Fruit fly (Drosophila melanogaster) whole organism, embryonic: ENCODE data around the gene CG10470.
A peak's percentile ranks its signal among the peaks of the same experiment; 100 is the strongest.

Experiments
- Antp ChIP-seq: fragments of 200-800 bp; sonication (Bioruptor generic); optimal IDR thresholded peaks from 3 replicates; lab custom pipeline; 2016; ENCODE audit warnings: missing biosample characterization, missing genetic modification characterization
- Bgb ChIP-seq: fragments of 200-800 bp; sonication (Bioruptor generic); IDR thresholded peaks from 2 replicates; pipeline ENCODE4 v1.3.6; 2022; ENCODE audit warnings: missing biosample characterization, missing genetic modification characterization; ENCODE audit not compliant: partially characterized antibody
- CG10274 ChIP-seq: fragments of 200-800 bp; sonication (Bioruptor generic); optimal IDR thresholded peaks from 3 replicates; lab custom pipeline; 2017; ENCODE audit warnings: missing biosample characterization, mild to moderate bottlenecking, missing genetic modification characterization
- CG11093 ChIP-seq: fragments of 200-800 bp; sonication (Bioruptor generic); IDR thresholded peaks from 3 replicates; pipeline ENCODE4 v1.3.6; 2022; ENCODE audit warnings: missing biosample characterization, missing genetic modification characterization
- CG11247 ChIP-seq: fragments of 200-800 bp; sonication (Bioruptor generic); IDR thresholded peaks from 2 replicates; pipeline ENCODE4 v1.3.6; 2022; ENCODE audit warnings: missing biosample characterization, missing genetic modification characterization
- CG11723 ChIP-seq: fragments of 200-800 bp; sonication (Bioruptor generic); optimal IDR thresholded peaks from 2 replicates; lab custom pipeline; 2017; ENCODE audit warnings: missing biosample characterization, mild to moderate bottlenecking, missing genetic modification characterization
- CG16863 ChIP-seq: fragments of 200-800 bp; sonication (Bioruptor generic); optimal IDR thresholded peaks from 3 replicates; lab custom pipeline; 2016; ENCODE audit warnings: missing biosample characterization, missing genetic modification characterization
- CG17186 ChIP-seq: fragments of 200-800 bp; sonication (Bioruptor generic); optimal IDR thresholded peaks from 3 replicates; lab custom pipeline; 2017; ENCODE audit warnings: missing biosample characterization, missing genetic modification reagents, missing genetic modification characterization
- CG17385 ChIP-seq: fragments of 200-800 bp; sonication (Bioruptor generic); optimal IDR thresholded peaks from 3 replicates; lab custom pipeline; 2018; ENCODE audit warnings: missing biosample characterization, mild to moderate bottlenecking, missing genetic modification characterization
- CG2199 ChIP-seq: fragments of 200-800 bp; sonication (Bioruptor generic); IDR thresholded peaks from 3 replicates; pipeline ENCODE4 v1.3.6; 2022; ENCODE audit warnings: missing biosample characterization, missing genetic modification characterization
- CG2202 ChIP-seq: fragments of 200-800 bp; sonication (Bioruptor generic); optimal IDR thresholded peaks from 2 replicates; lab custom pipeline; 2018; ENCODE audit warnings: missing biosample characterization, mild to moderate bottlenecking, missing genetic modification characterization
- CG30020 ChIP-seq: fragments of 200-800 bp; optimal IDR thresholded peaks from 2 replicates; lab custom pipeline; 2019; ENCODE audit warnings: missing biosample characterization, mild to moderate bottlenecking, missing genetic modification characterization, moderate library complexity
- CG32532 ChIP-seq: fragments of 200-800 bp; sonication (Bioruptor generic); IDR thresholded peaks from 2 replicates; pipeline ENCODE4 v1.3.6; 2022; ENCODE audit warnings: missing biosample characterization, missing genetic modification characterization
- CG3726 ChIP-seq: fragments of 200-800 bp; sonication (Bioruptor generic); IDR thresholded peaks from 3 replicates; pipeline ENCODE4, ENCODE4 v1.3.6; 2022; ENCODE audit warnings: missing biosample characterization, missing genetic modification characterization
- CG4730 ChIP-seq: fragments of 200-800 bp; sonication (Bioruptor generic); IDR thresholded peaks from 2 replicates; pipeline ENCODE4 v1.3.6; 2022; ENCODE audit warnings: missing biosample characterization, missing genetic modification characterization
- CG6175 ChIP-seq: fragments of 200-800 bp; sonication (Bioruptor generic); IDR thresholded peaks from 3 replicates; pipeline ENCODE4 v1.3.6; 2022; ENCODE audit warnings: missing biosample characterization, missing genetic modification characterization
- CG6683 ChIP-seq: fragments of 200-800 bp; sonication (Bioruptor generic); optimal IDR thresholded peaks from 2 replicates; lab custom pipeline; 2017; ENCODE audit warnings: missing biosample characterization, mild to moderate bottlenecking, missing genetic modification characterization, missing genetic modification reagents
- D ChIP-seq, 2 experiments: fragments of 200-800 bp in 1 of 2; fragments of >200 bp in 1 of 2; sonication (Bioruptor generic) in 1 of 2; optimal IDR thresholded peaks; 2 replicates in 1 of 2; 3 replicates in 1 of 2; lab custom pipeline; 2017; ENCODE audit warnings: mild to moderate bottlenecking in 1 of 2, missing biosample characterization in 1 of 2, missing genetic modification characterization in 1 of 2, missing genetic modification reagents in 1 of 2
- Doc2 ChIP-seq: fragments of 200-800 bp; sonication (Bioruptor generic); IDR thresholded peaks from 2 replicates; pipeline ENCODE4 v1.3.6; 2022; ENCODE audit warnings: missing biosample characterization, missing genetic modification characterization
- ERR ChIP-seq: fragments of 200-800 bp; sonication (Bioruptor generic); optimal IDR thresholded peaks from 2 replicates; lab custom pipeline; 2016; ENCODE audit warnings: missing biosample characterization, missing genetic modification characterization
- HmgD ChIP-seq: fragments of 200-800 bp; sonication (Bioruptor generic); optimal IDR thresholded peaks from 3 replicates; lab custom pipeline; 2016; ENCODE audit warnings: missing biosample characterization, missing genetic modification characterization
- Kr ChIP-seq: fragments of 200-800 bp; sonication (Bioruptor generic); optimal IDR thresholded peaks from 2 replicates; lab custom pipeline; 2017; ENCODE audit warnings: missing biosample characterization, mild to moderate bottlenecking, missing genetic modification characterization
- MBD-R2 ChIP-seq: fragments of 200-800 bp; sonication (Bioruptor generic); IDR thresholded peaks from 2 replicates; pipeline ENCODE4 v1.3.6; 2022; ENCODE audit warnings: missing biosample characterization, missing genetic modification characterization
- Mad ChIP-seq: fragments of 200-800 bp; sonication (Bioruptor generic); optimal IDR thresholded peaks from 2 replicates; lab custom pipeline; 2016; ENCODE audit warnings: missing biosample characterization, missing genetic modification characterization
- Med ChIP-seq: fragments of 200-800 bp; sonication (Bioruptor generic); peaks from one replicate; lab custom pipeline; 2016; ENCODE audit warnings: missing biosample characterization, missing genetic modification characterization, mild to moderate bottlenecking, inconsistent platforms, moderate library complexity
- Sin3A ChIP-seq: fragments of >200 bp; optimal IDR thresholded peaks from 2 replicates; lab custom pipeline; 2018
- Sox100B ChIP-seq: fragments of 200-800 bp; sonication (Bioruptor generic); optimal IDR thresholded peaks from 3 replicates; lab custom pipeline; 2018; ENCODE audit warnings: missing biosample characterization, mild to moderate bottlenecking, missing genetic modification characterization
- Spps ChIP-seq: fragments of 200-800 bp; sonication (Bioruptor generic); optimal IDR thresholded peaks from 2 replicates; lab custom pipeline; 2018; ENCODE audit warnings: missing biosample characterization, mild to moderate bottlenecking, missing genetic modification characterization
- TFAM ChIP-seq: fragments of 200-800 bp; sonication (Bioruptor generic); optimal IDR thresholded peaks from 2 replicates; lab custom pipeline; 2017; ENCODE audit warnings: missing biosample characterization, missing genetic modification characterization, inconsistent platforms
- ara ChIP-seq: fragments of 200-800 bp; sonication (Bioruptor generic); IDR thresholded peaks from 2 replicates; pipeline ENCODE4 v1.3.6; 2022; ENCODE audit warnings: missing biosample characterization, missing genetic modification characterization
- ase ChIP-seq: fragments of 200-800 bp; sonication (Bioruptor generic); IDR thresholded peaks from 3 replicates; pipeline ENCODE4 v1.3.6; 2022; ENCODE audit warnings: missing biosample characterization, missing genetic modification characterization
- chn ChIP-seq: fragments of 200-800 bp; sonication (Bioruptor generic); optimal IDR thresholded peaks from 2 replicates; lab custom pipeline; 2016; ENCODE audit warnings: missing biosample characterization, missing genetic modification characterization
- dmrt11E ChIP-seq: fragments of 200-800 bp; sonication (Bioruptor generic); optimal IDR thresholded peaks from 3 replicates; lab custom pipeline; 2018; ENCODE audit warnings: missing biosample characterization, mild to moderate bottlenecking, missing genetic modification characterization, moderate library complexity
- ewg ChIP-seq: fragments of 200-800 bp; sonication (Bioruptor generic); optimal IDR thresholded peaks from 3 replicates; lab custom pipeline; 2017; ENCODE audit warnings: mild to moderate bottlenecking, missing biosample characterization, missing genetic modification reagents, missing genetic modification characterization
- exex ChIP-seq: fragments of 200-800 bp; sonication (Bioruptor generic); optimal IDR thresholded peaks from 4 replicates; lab custom pipeline; 2018; ENCODE audit warnings: missing biosample characterization, mild to moderate bottlenecking, missing genetic modification characterization, moderate library complexity
- eyg ChIP-seq: fragments of 200-800 bp; sonication (Bioruptor generic); optimal IDR thresholded peaks from 3 replicates; lab custom pipeline; 2016; ENCODE audit warnings: missing biosample characterization, missing genetic modification characterization
- gcm ChIP-seq: fragments of 200-800 bp; sonication (Bioruptor generic); optimal IDR thresholded peaks from 2 replicates; lab custom pipeline; 2019; ENCODE audit warnings: missing biosample characterization, mild to moderate bottlenecking, missing genetic modification characterization, moderate library complexity
- gt ChIP-seq: fragments of 200-800 bp; sonication (Bioruptor generic); IDR thresholded peaks from 2 replicates; pipeline ENCODE4 v1.3.6; 2022; ENCODE audit warnings: missing biosample characterization, missing genetic modification characterization
- hb ChIP-seq: fragments of 200-800 bp; sonication (Bioruptor generic); IDR thresholded peaks from 3 replicates; pipeline ENCODE4 v1.3.6; 2022; ENCODE audit warnings: missing biosample characterization, missing genetic modification characterization; ENCODE audit not compliant: partially characterized antibody
- insv ChIP-seq, 2 experiments: fragments of 200-800 bp; sonication (Bioruptor generic); optimal IDR thresholded peaks; 3 replicates each; lab custom pipeline; 2016 to 2018; ENCODE audit warnings: missing biosample characterization in 2 of 2, missing genetic modification characterization in 2 of 2
- inv ChIP-seq: fragments of 200-800 bp; sonication (Bioruptor generic); IDR thresholded peaks from 2 replicates; pipeline ENCODE4 v1.3.6; 2022; ENCODE audit warnings: missing biosample characterization, missing genetic modification characterization; ENCODE audit not compliant: partially characterized antibody
- jigr1 ChIP-seq: fragments of 200-800 bp; sonication (Bioruptor generic); IDR thresholded peaks from 3 replicates; pipeline ENCODE4 v1.3.6; 2022; ENCODE audit warnings: missing biosample characterization, missing genetic modification characterization
- kah ChIP-seq: fragments of 200-800 bp; sonication (Bioruptor generic); optimal IDR thresholded peaks from 2 replicates; lab custom pipeline; 2018; ENCODE audit warnings: missing biosample characterization, mild to moderate bottlenecking, missing genetic modification characterization
- kni ChIP-seq: fragments of 200-800 bp; sonication (Bioruptor generic); optimal IDR thresholded peaks from 3 replicates; lab custom pipeline; 2017; ENCODE audit warnings: mild to moderate bottlenecking, missing biosample characterization, missing genetic modification reagents, missing genetic modification characterization
- lilli ChIP-seq: fragments of 200-800 bp; sonication (Bioruptor generic); optimal IDR thresholded peaks from 3 replicates; lab custom pipeline; 2016; ENCODE audit warnings: missing biosample characterization, missing genetic modification characterization
- oc ChIP-seq: fragments of 200-800 bp; sonication (Bioruptor generic); optimal IDR thresholded peaks from 2 replicates; lab custom pipeline; 2018; ENCODE audit warnings: missing biosample characterization, mild to moderate bottlenecking, missing genetic modification characterization, moderate library complexity
- stwl ChIP-seq: fragments of 200-800 bp; sonication (Bioruptor generic); optimal IDR thresholded peaks from 3 replicates; lab custom pipeline; 2018; ENCODE audit warnings: missing biosample characterization, mild to moderate bottlenecking, missing genetic modification characterization, moderate library complexity
- tap ChIP-seq: fragments of 200-800 bp; optimal IDR thresholded peaks from 3 replicates; lab custom pipeline; 2019; ENCODE audit warnings: missing biosample characterization, mild to moderate bottlenecking, missing genetic modification characterization, moderate library complexity
- tna ChIP-seq: fragments of 200-800 bp; sonication (Bioruptor generic); IDR thresholded peaks from 2 replicates; pipeline ENCODE4 v1.3.6; 2022; ENCODE audit warnings: missing biosample characterization, missing genetic modification characterization; ENCODE audit not compliant: partially characterized antibody
- vnd ChIP-seq: fragments of 200-800 bp; sonication (Bioruptor generic); IDR thresholded peaks from 3 replicates; pipeline ENCODE4 v1.3.6; 2022; ENCODE audit warnings: missing biosample characterization, missing genetic modification characterization; ENCODE audit not compliant: partially characterized antibody
- zen2 ChIP-seq: fragments of 200-800 bp; sonication (Bioruptor generic); IDR thresholded peaks from 3 replicates; pipeline ENCODE4 v1.3.6; 2022; ENCODE audit warnings: missing biosample characterization, missing genetic modification characterization; ENCODE audit not compliant: partially characterized antibody

Gene CG10470

DNA sequence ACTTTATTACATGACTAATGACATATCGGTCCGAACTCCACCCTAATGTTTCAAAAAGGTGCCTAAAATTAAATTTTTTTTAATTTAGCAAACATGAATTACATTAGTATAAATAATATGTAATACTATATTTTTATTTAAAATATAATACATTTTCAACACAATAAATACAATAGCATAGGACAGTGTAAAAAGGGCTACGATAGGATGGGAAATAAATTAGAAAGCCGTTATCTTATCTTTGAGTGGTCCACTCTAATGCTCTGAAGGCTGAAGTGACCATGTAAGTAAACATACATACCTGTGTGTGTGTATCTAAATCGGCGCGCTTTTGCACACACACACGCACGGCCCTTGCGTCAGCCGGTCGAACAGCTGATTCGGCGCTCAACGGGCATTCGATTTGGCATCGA is 45.9 kb upstream of the CG10470 start, which contains the start of gene CG31793 (continued):
- TF ChIP-seq Spps (tag; lab: Kevin White, UChicago) (no peak), kah (GFP tag; lab: Kevin White, UChicago) (no peak), dmrt11E (tag; lab: Kevin White, UChicago) (no peak), Sox100B (GFP tag; lab: Kevin White, UChicago) (peak; percentile 41), tna (GFP tag; lab: Robert Waterston, UW) (no peak), CG4730 (GFP tag; lab: Robert Waterston, UW) (no peak), CG11093 (GFP tag; lab: Robert Waterston, UW) (no peak), CG6683 (peak; percentile 52), stwl (tag; lab: Kevin White, UChicago) (no peak), CG10274 (GFP tag; lab: Kevin White, UChicago) (no peak), eyg (GFP tag; lab: Kevin White, UChicago) (no peak), CG2202 (tag; lab: Kevin White, UChicago) (no peak), Antp (no peak), hb (GFP tag; lab: Robert Waterston, UW) (no peak), ewg (no peak), Sin3A (lab: Kevin White, UChicago) (no peak), CG32532 (peak; percentile 71; the same call in 1 of the 2 replicates), CG30020 (tag; lab: Kevin White, UChicago) (peak; percentile 4), CG17186 (GFP tag; lab: Kevin White, UChicago) (no peak), ase (GFP tag; lab: Robert Waterston, UW) (0 out of 3 replicates have a peak, but pooled peaks have one; percentile 20), CG11247 (GFP tag; lab: Robert Waterston, UW) (no peak), MBD-R2 (GFP tag; lab: Robert Waterston, UW) (peak; percentile 39), zen2 (GFP tag; lab: Robert Waterston, UW) (no peak), kni (no peak), CG3726 (GFP tag; lab: Robert Waterston, UW) (no peak), CG16863 (no peak), Mad (no peak), Med (GFP tag; lab: Kevin White, UChicago) (peak; percentile 84), gt (GFP tag; lab: Robert Waterston, UW) (no peak), Doc2 (GFP tag; lab: Robert Waterston, UW) (no peak), tap (tag; lab: Kevin White, UChicago) (peak; percentile 2), oc (tag; lab: Kevin White, UChicago) (no peak), CG6175 (no peak), gcm (peak; percentile 40), D (optimal IDR thresholded peaks at IDR 0.05; lab: Kevin White, UChicago) (no peak), D (GFP tag; optimal IDR thresholded peaks at IDR 0.05; lab: Kevin White, UChicago) (no peak), CG2199 (GFP tag; lab: Robert Waterston, UW) (no peak), inv (no peak), exex (tag; lab: Kevin White, UChicago) (peak; percentile 68), lilli (GFP tag; lab: Kevin White, UChicago) (peak; percentile 25), Kr (no peak), jigr1 (GFP tag; lab: Robert Waterston, UW) (no peak), insv (GFP tag; optimal IDR thresholded peaks at IDR 0.05; lab: Kevin White, UChicago) (no peak), TFAM (GFP tag; lab: Kevin White, UChicago) (no peak), CG17385 (GFP tag; lab: Kevin White, UChicago) (peak; percentile 57), ara (GFP tag; lab: Robert Waterston, UW) (no peak), vnd (0 out of 3 replicates have a peak, but pooled peaks have one; percentile 42), ERR (GFP tag; lab: Kevin White, UChicago) (no peak), HmgD (GFP tag; lab: Kevin White, UChicago) (no peak), CG11723 (GFP tag; lab: Kevin White, UChicago) (no peak), chn (GFP tag; lab: Kevin White, UChicago) (no peak), Bgb (GFP tag; lab: Robert Waterston, UW) (no peak)
